Fruit fly (Drosophila melanogaster): Measurements from ENCODE around the gene CG4822.
A peak's percentile ranks its signal among the peaks of the same experiment; 100 is the strongest.

Gene CG4822

DNA sequence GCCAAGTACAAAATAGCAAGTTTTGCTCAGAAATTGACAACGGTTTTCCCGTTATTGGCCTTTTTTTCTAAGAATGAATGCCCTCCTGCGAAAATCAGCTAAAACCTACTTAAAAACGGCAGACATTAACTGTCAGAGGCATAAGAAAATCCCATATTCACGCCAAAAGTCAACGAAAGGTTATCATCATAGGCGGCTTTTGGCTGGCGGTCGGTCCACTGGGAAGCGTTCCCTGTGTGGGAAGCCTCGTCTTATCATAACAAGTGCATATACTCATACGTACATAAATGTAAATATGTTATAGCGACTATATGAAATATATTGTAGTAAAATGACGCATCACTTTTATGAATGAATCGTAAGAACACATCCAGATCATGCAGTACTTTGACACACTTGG is 35.9 kb downstream of the CG4822 start:
- TF ChIP-seq CG32264 (GFP tag; optimal IDR thresholded peaks at IDR 0.05) (no peak), Mio (GFP tag; optimal IDR thresholded peaks at IDR 0.05) (no peak), Dfd (GFP tag; optimal IDR thresholded peaks at IDR 0.05) (no peak), Rel (GFP tag; optimal IDR thresholded peaks at IDR 0.05) (no peak), Rel (tag; optimal IDR thresholded peaks at IDR 0.05) (peak; percentile 88)

DNA sequence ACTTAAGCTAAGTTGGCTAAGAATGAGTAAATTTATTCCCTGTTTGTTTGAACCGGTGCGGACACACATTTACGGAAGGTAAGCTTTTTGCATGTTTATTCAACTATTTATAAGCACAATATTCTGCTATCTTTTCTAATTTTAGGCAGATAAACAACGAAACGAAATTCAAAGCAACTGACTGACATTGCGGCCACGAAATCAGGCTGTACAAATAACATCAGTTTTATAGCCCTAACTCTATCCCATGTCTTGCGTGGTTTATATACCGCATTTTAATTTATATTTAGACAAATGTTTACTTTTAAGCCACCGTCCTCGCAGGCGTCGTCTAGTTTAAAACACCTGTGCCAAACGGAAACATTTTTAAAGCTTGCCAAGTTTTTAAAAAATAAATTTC is 36.5 kb downstream of the CG4822 start:
- no peak for TF ChIP-seq Rel (GFP tag; optimal IDR thresholded peaks at IDR 0.05)
- TF ChIP-seq Rel (tag; optimal IDR thresholded peaks at IDR 0.05), result no peak
- TF ChIP-seq Abd-B (GFP tag; optimal IDR thresholded peaks at IDR 0.05), result no peak
- no peak for TF ChIP-seq Hnf4 (GFP tag; optimal IDR thresholded peaks at IDR 0.05)
- TF ChIP-seq psq (GFP tag; optimal IDR thresholded peaks at IDR 0.05), result no peak
- no peak for TF ChIP-seq Jra (GFP tag; optimal IDR thresholded peaks at IDR 0.05)
- no peak for TF ChIP-seq woc (GFP tag; optimal IDR thresholded peaks at IDR 0.05)
- no peak for TF ChIP-seq N (GFP tag; optimal IDR thresholded peaks at IDR 0.05)
- TF ChIP-seq OdsH (GFP tag; optimal IDR thresholded peaks at IDR 0.05), result no peak
- TF ChIP-seq lola (GFP tag; optimal IDR thresholded peaks at IDR 0.05), result no peak
- no peak for TF ChIP-seq tai (GFP tag; optimal IDR thresholded peaks at IDR 0.05)
- TF ChIP-seq dl (GFP tag; optimal IDR thresholded peaks at IDR 0.05; ENCODE audit: insufficient read depth in 1 of 2, partially characterized antibody in 2 of 2), result no peak
- TF ChIP-seq h (GFP tag; optimal IDR thresholded peaks at IDR 0.05), result no peak
- no peak for TF ChIP-seq Mio (GFP tag; optimal IDR thresholded peaks at IDR 0.05)
- TF ChIP-seq Vsx2 (GFP tag; optimal IDR thresholded peaks at IDR 0.05; ENCODE audit: partially characterized antibody), result no peak
- TF ChIP-seq fru (GFP tag; optimal IDR thresholded peaks at IDR 0.05), result no peak
- no peak for TF ChIP-seq foxo (GFP tag; optimal IDR thresholded peaks at IDR 0.05)
- no peak for TF ChIP-seq dsf (GFP tag; optimal IDR thresholded peaks at IDR 0.05; ENCODE audit: borderline replicate concordance)
- no peak for TF ChIP-seq sage (GFP tag; optimal IDR thresholded peaks at IDR 0.05)
- no peak for TF ChIP-seq pan (optimal IDR thresholded peaks at IDR 0.05)

DNA sequence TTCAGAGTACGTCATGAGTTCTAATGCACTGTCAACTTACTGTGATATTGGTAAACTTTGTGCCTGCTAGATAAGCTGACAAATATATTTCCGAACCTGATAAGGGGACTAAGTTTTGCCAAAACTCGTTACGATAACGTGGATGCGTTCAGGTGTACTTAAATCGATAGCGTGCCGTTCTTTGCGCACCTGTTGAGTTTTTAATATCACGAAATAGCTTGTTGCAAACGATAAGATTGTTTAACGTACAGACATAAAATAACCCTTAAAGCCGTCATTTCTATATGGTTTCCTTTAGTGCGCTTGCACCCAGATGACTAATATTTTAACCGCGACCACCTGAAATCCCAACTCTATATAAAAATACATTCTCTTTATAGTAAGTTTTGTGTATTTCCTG is 39.5 kb downstream of the CG4822 start:
- TF ChIP-seq Myc (optimal IDR thresholded peaks at IDR 0.05) (no peak), CG9705 (GFP tag; optimal IDR thresholded peaks at IDR 0.05) (no peak), tai (GFP tag; optimal IDR thresholded peaks at IDR 0.05) (no peak), CG32264 (GFP tag; optimal IDR thresholded peaks at IDR 0.05) (no peak), Rel (GFP tag; optimal IDR thresholded peaks at IDR 0.05) (no peak), Rel (tag; optimal IDR thresholded peaks at IDR 0.05) (no peak), pan (optimal IDR thresholded peaks at IDR 0.05) (no peak), HLH106 (tag; optimal IDR thresholded peaks at IDR 0.05) (no peak), br (GFP tag; optimal IDR thresholded peaks at IDR 0.05) (no peak), dl (GFP tag; optimal IDR thresholded peaks at IDR 0.05; ENCODE audit: insufficient read depth in 1 of 2, partially characterized antibody in 2 of 2) (no peak), CrebA (GFP tag; optimal IDR thresholded peaks at IDR 0.05; ENCODE audit: borderline replicate concordance) (no peak), psq (GFP tag; optimal IDR thresholded peaks at IDR 0.05) (no peak), Sp1 (GFP tag; optimal IDR thresholded peaks at IDR 0.05) (no peak), OdsH (GFP tag; optimal IDR thresholded peaks at IDR 0.05) (no peak), Vsx2 (GFP tag; optimal IDR thresholded peaks at IDR 0.05; ENCODE audit: partially characterized antibody) (no peak), woc (GFP tag; optimal IDR thresholded peaks at IDR 0.05) (no peak)

DNA sequence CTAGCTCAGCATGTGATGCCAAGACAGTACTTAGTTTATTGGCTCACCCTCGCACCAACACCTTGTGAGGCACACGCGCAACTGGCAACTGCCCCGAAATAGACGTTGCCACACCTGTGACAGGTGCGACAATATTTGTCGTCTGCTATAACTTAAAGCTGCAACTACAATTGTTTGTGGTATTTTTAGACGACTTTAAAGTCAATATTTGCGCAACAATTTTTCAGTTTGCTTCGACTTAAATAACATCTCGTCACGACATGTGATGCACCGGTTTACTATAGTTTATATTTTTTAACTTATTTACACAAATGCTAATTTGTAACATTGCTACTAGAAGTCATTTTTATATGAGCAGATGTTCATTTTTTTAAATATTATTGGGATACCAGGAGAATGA is 40.4 kb downstream of the CG4822 start:
- TF ChIP-seq Dfd (GFP tag; optimal IDR thresholded peaks at IDR 0.05), result no peak
- peak; percentile 80 for TF ChIP-seq Hr83 (GFP tag; optimal IDR thresholded peaks at IDR 0.05; ENCODE audit: poor library complexity, severe bottlenecking)
- no peak for TF ChIP-seq dl (GFP tag; optimal IDR thresholded peaks at IDR 0.05; ENCODE audit: insufficient read depth in 1 of 2, partially characterized antibody in 2 of 2)
- no peak for TF ChIP-seq jim (GFP tag; optimal IDR thresholded peaks at IDR 0.05)
- no peak for TF ChIP-seq dmrt93B (GFP tag; optimal IDR thresholded peaks at IDR 0.05)
- no peak for TF ChIP-seq CrebA (GFP tag; optimal IDR thresholded peaks at IDR 0.05; ENCODE audit: borderline replicate concordance)
- peak; percentile 70 for TF ChIP-seq Hnf4 (GFP tag; optimal IDR thresholded peaks at IDR 0.05)
- peak; percentile 10 for TF ChIP-seq Jra (GFP tag; optimal IDR thresholded peaks at IDR 0.05)
- no peak for TF ChIP-seq Hr78 (GFP tag; optimal IDR thresholded peaks at IDR 0.05)
- TF ChIP-seq usp (GFP tag; optimal IDR thresholded peaks at IDR 0.05), result no peak
- peak; percentile 24 for TF ChIP-seq psq (GFP tag; optimal IDR thresholded peaks at IDR 0.05)
- TF ChIP-seq foxo (GFP tag; optimal IDR thresholded peaks at IDR 0.05), result peak in 1 of 2 experiments; percentile 38
- no peak for TF ChIP-seq dsf (GFP tag; optimal IDR thresholded peaks at IDR 0.05; ENCODE audit: borderline replicate concordance)
- no peak for TF ChIP-seq Dif (GFP tag; optimal IDR thresholded peaks at IDR 0.05; ENCODE audit: partially characterized antibody)
- no peak for TF ChIP-seq Vsx2 (GFP tag; optimal IDR thresholded peaks at IDR 0.05; ENCODE audit: partially characterized antibody)
- TF ChIP-seq rgr (GFP tag; optimal IDR thresholded peaks at IDR 0.05), result peak; percentile 69
- TF ChIP-seq brk (GFP tag; optimal IDR thresholded peaks at IDR 0.05), result peak; percentile 74
- peak; percentile 12 for TF ChIP-seq woc (GFP tag; optimal IDR thresholded peaks at IDR 0.05)
- peak; percentile 5 for TF ChIP-seq HLH106 (tag; optimal IDR thresholded peaks at IDR 0.05)
- TF ChIP-seq sage (GFP tag; optimal IDR thresholded peaks at IDR 0.05), result peak; percentile 53
- TF ChIP-seq Rel (GFP tag; optimal IDR thresholded peaks at IDR 0.05), result peak; percentile 36
- TF ChIP-seq Rel (tag; optimal IDR thresholded peaks at IDR 0.05), result peak; percentile 20
- no peak for TF ChIP-seq CG9705 (GFP tag; optimal IDR thresholded peaks at IDR 0.05)
- TF ChIP-seq N (GFP tag; optimal IDR thresholded peaks at IDR 0.05), result no peak
- TF ChIP-seq pan (optimal IDR thresholded peaks at IDR 0.05), result no peak
- peak; percentile 80 for TF ChIP-seq h (GFP tag; optimal IDR thresholded peaks at IDR 0.05)
- TF ChIP-seq br (GFP tag; optimal IDR thresholded peaks at IDR 0.05), result peak; percentile 68
- peak; percentile 55 for TF ChIP-seq OdsH (GFP tag; optimal IDR thresholded peaks at IDR 0.05)
- TF ChIP-seq fru (GFP tag; optimal IDR thresholded peaks at IDR 0.05), result peak; percentile 59
- TF ChIP-seq Mio (GFP tag; optimal IDR thresholded peaks at IDR 0.05), result no peak
- peak; percentile 5 for TF ChIP-seq ey (GFP tag; optimal IDR thresholded peaks at IDR 0.05)
- peak; percentile 46 for TF ChIP-seq tai (GFP tag; optimal IDR thresholded peaks at IDR 0.05)
- no peak for TF ChIP-seq Abd-B (GFP tag; optimal IDR thresholded peaks at IDR 0.05)
- TF ChIP-seq CG32264 (GFP tag; optimal IDR thresholded peaks at IDR 0.05), result no peak
- TF ChIP-seq sv (GFP tag; optimal IDR thresholded peaks at IDR 0.05), result no peak
- no peak for TF ChIP-seq GATAd (GFP tag; optimal IDR thresholded peaks at IDR 0.05)
- TF ChIP-seq Sp1 (GFP tag; optimal IDR thresholded peaks at IDR 0.05), result peak; percentile 56

Data from whole organism, wandering third instar larva.